Fruit fly (Drosophila melanogaster) whole organism, prepupa: Measurements from ENCODE around the gene CG1231.

ENCODE experiments used
- Blimp-1 ChIP-seq: fragments of 200-800 bp; sonication (Bioruptor generic); optimal IDR thresholded peaks from 3 replicates; lab custom pipeline; 2017; ENCODE audit warnings: missing biosample characterization, missing genetic modification characterization, mild to moderate bottlenecking, moderate library complexity, missing genetic modification reagents
- CG10631 ChIP-seq: fragments of 200-800 bp; sonication (Bioruptor generic); optimal IDR thresholded peaks from 2 replicates; lab custom pipeline; 2016; ENCODE audit warnings: missing biosample characterization, missing genetic modification characterization
- CG10669 ChIP-seq: fragments of 200-800 bp; sonication (Bioruptor generic); optimal IDR thresholded peaks from 3 replicates; lab custom pipeline; 2018; ENCODE audit warnings: missing biosample characterization, mild to moderate bottlenecking, missing genetic modification characterization, moderate library complexity
- CG11762 ChIP-seq: fragments of 200-800 bp; sonication (Bioruptor generic); optimal IDR thresholded peaks from 3 replicates; lab custom pipeline; 2016; ENCODE audit warnings: missing biosample characterization, missing genetic modification characterization; ENCODE audit not compliant: insufficient read depth
- CG11902 ChIP-seq: fragments of 200-800 bp; sonication (Bioruptor generic); optimal IDR thresholded peaks from 3 replicates; lab custom pipeline; 2016; ENCODE audit warnings: missing biosample characterization, missing genetic modification characterization
- CG1621 ChIP-seq: fragments of 200-800 bp; sonication (Bioruptor generic); optimal IDR thresholded peaks from 3 replicates; lab custom pipeline; 2018; ENCODE audit warnings: missing biosample characterization, mild to moderate bottlenecking, missing genetic modification characterization
- CG16779 ChIP-seq: fragments of 200-800 bp; sonication (Bioruptor generic); optimal IDR thresholded peaks from 3 replicates; lab custom pipeline; 2017; ENCODE audit warnings: missing biosample characterization, mild to moderate bottlenecking, missing genetic modification characterization
- CG3032 ChIP-seq: fragments of 200-800 bp; optimal IDR thresholded peaks from 2 replicates; lab custom pipeline; 2019; ENCODE audit warnings: missing biosample characterization, mild to moderate bottlenecking, missing genetic modification characterization, moderate library complexity
- CG31627 ChIP-seq: fragments of 200-800 bp; sonication (Bioruptor generic); optimal IDR thresholded peaks from 3 replicates; lab custom pipeline; 2016; ENCODE audit warnings: missing biosample characterization, missing genetic modification characterization
- CG32006 ChIP-seq: fragments of 200-800 bp; sonication (Bioruptor generic); optimal IDR thresholded peaks from 3 replicates; lab custom pipeline; 2017; ENCODE audit warnings: missing biosample characterization, mild to moderate bottlenecking, missing genetic modification characterization
- CG34406 ChIP-seq: fragments of 200-800 bp; sonication (Bioruptor generic); optimal IDR thresholded peaks from 3 replicates; lab custom pipeline; 2016; ENCODE audit warnings: missing biosample characterization, missing genetic modification characterization
- CG3919 ChIP-seq: fragments of 200-800 bp; sonication (Bioruptor generic); optimal IDR thresholded peaks from 3 replicates; lab custom pipeline; 2016; ENCODE audit warnings: missing biosample characterization, missing genetic modification characterization
- CG4318 ChIP-seq: fragments of 200-800 bp; sonication (Bioruptor generic); optimal IDR thresholded peaks from 3 replicates; lab custom pipeline; 2017; ENCODE audit warnings: missing biosample characterization, mild to moderate bottlenecking, missing genetic modification characterization
- CG6276 ChIP-seq: fragments of 200-800 bp; sonication (Bioruptor generic); optimal IDR thresholded peaks from 2 replicates; lab custom pipeline; 2017; ENCODE audit warnings: missing biosample characterization, mild to moderate bottlenecking, missing genetic modification characterization
- CG6792 ChIP-seq: fragments of 200-800 bp; sonication (Bioruptor generic); optimal IDR thresholded peaks from 3 replicates; lab custom pipeline; 2016; ENCODE audit warnings: missing biosample characterization, missing genetic modification characterization
- CG6808 ChIP-seq: fragments of 200-800 bp; sonication (Bioruptor generic); optimal IDR thresholded peaks from 3 replicates; lab custom pipeline; 2017; ENCODE audit warnings: missing biosample characterization, missing genetic modification characterization, mild to moderate bottlenecking, moderate library complexity, missing genetic modification reagents
- CG6854 ChIP-seq: fragments of 200-800 bp; sonication (Bioruptor generic); optimal IDR thresholded peaks from 2 replicates; lab custom pipeline; 2017; ENCODE audit warnings: missing biosample characterization, mild to moderate bottlenecking, missing genetic modification characterization
- CG7368 ChIP-seq: fragments of 200-800 bp; sonication (Bioruptor generic); optimal IDR thresholded peaks from 3 replicates; lab custom pipeline; 2016; ENCODE audit warnings: missing biosample characterization, missing genetic modification characterization
- CG8119 ChIP-seq: fragments of 200-800 bp; sonication (Bioruptor generic); IDR thresholded peaks from 3 replicates; pipeline ENCODE4 v1.3.6; 2022; ENCODE audit warnings: missing biosample characterization, missing genetic modification characterization
- CG8319 ChIP-seq: fragments of 200-800 bp; sonication (Bioruptor generic); optimal IDR thresholded peaks from 3 replicates; lab custom pipeline; 2016; ENCODE audit warnings: missing biosample characterization, missing genetic modification characterization
- CG8632 ChIP-seq: fragments of 200-800 bp; sonication (Bioruptor generic); optimal IDR thresholded peaks from 3 replicates; lab custom pipeline; 2016; ENCODE audit warnings: missing biosample characterization, missing genetic modification characterization
- CG9139 ChIP-seq: fragments of 200-800 bp; sonication (Bioruptor generic); optimal IDR thresholded peaks from 3 replicates; lab custom pipeline; 2017; ENCODE audit warnings: missing biosample characterization, mild to moderate bottlenecking, missing genetic modification characterization
- Eip75B ChIP-seq: fragments of 200-800 bp; sonication (Bioruptor generic); optimal IDR thresholded peaks from 3 replicates; lab custom pipeline; 2016; ENCODE audit warnings: missing biosample characterization, missing genetic modification characterization
- Eip78C ChIP-seq: fragments of 200-800 bp; sonication (Bioruptor generic); peaks from one replicate; lab custom pipeline; 2016; ENCODE audit warnings: missing biosample characterization, missing genetic modification characterization
- Ets21C ChIP-seq: fragments of 200-800 bp; sonication (Bioruptor generic); optimal IDR thresholded peaks from 3 replicates; lab custom pipeline; 2016; ENCODE audit warnings: missing biosample characterization, missing genetic modification characterization
- Ets96B ChIP-seq: fragments of 200-800 bp; optimal IDR thresholded peaks from 2 replicates; lab custom pipeline; 2019; ENCODE audit warnings: missing biosample characterization, mild to moderate bottlenecking, missing genetic modification characterization, moderate library complexity
- Hr38 ChIP-seq: sonication (Bioruptor generic); optimal IDR thresholded peaks from 2 replicates; lab custom pipeline; 2016; ENCODE audit warnings: missing biosample characterization, missing genetic modification characterization
- Hr39 ChIP-seq: fragments of 200-800 bp; sonication (Bioruptor generic); optimal IDR thresholded peaks from 2 replicates; lab custom pipeline; 2016; ENCODE audit warnings: missing biosample characterization, missing genetic modification characterization
- Lpt ChIP-seq: fragments of 200-800 bp; sonication (Bioruptor generic); optimal IDR thresholded peaks from 3 replicates; lab custom pipeline; 2016; ENCODE audit warnings: missing biosample characterization, missing genetic modification characterization
- Met ChIP-seq: fragments of 200-800 bp; sonication (Bioruptor generic); optimal IDR thresholded peaks from 3 replicates; lab custom pipeline; 2016; ENCODE audit warnings: missing biosample characterization, missing genetic modification characterization
- OdsH ChIP-seq: fragments of 200-800 bp; sonication (Bioruptor generic); optimal IDR thresholded peaks from 3 replicates; lab custom pipeline; 2016; ENCODE audit warnings: missing biosample characterization, missing genetic modification characterization
- Smox ChIP-seq: fragments of 200-800 bp; sonication (Bioruptor generic); optimal IDR thresholded peaks from 3 replicates; lab custom pipeline; 2016; ENCODE audit warnings: missing biosample characterization, missing genetic modification characterization
- Sox102F ChIP-seq: fragments of 200-800 bp; sonication (Bioruptor generic); optimal IDR thresholded peaks from 2 replicates; lab custom pipeline; 2016; ENCODE audit warnings: missing biosample characterization, mild to moderate bottlenecking, missing genetic modification characterization
- Sox14 ChIP-seq: fragments of 200-800 bp; sonication (Bioruptor generic); optimal IDR thresholded peaks from 3 replicates; lab custom pipeline; 2016; ENCODE audit warnings: missing biosample characterization, missing genetic modification characterization
- Sox15 ChIP-seq: fragments of 200-800 bp; sonication (Bioruptor generic); optimal IDR thresholded peaks from 3 replicates; lab custom pipeline; 2016; ENCODE audit warnings: missing biosample characterization, missing genetic modification characterization
- achi ChIP-seq: fragments of 200-800 bp; sonication (Bioruptor generic); optimal IDR thresholded peaks from 3 replicates; lab custom pipeline; 2016; ENCODE audit warnings: missing biosample characterization, missing genetic modification characterization
- dac ChIP-seq: fragments of 200-800 bp; sonication (Bioruptor generic); optimal IDR thresholded peaks from 2 replicates; lab custom pipeline; 2017; ENCODE audit warnings: missing biosample characterization, mild to moderate bottlenecking, missing genetic modification characterization
- dsx ChIP-seq: fragments of 200-800 bp; optimal IDR thresholded peaks from 3 replicates; lab custom pipeline; 2019; ENCODE audit warnings: missing biosample characterization, mild to moderate bottlenecking, missing genetic modification characterization, moderate library complexity; ENCODE audit not compliant: poor library complexity, severe bottlenecking
- eg ChIP-seq: fragments of 200-800 bp; sonication (Bioruptor generic); IDR thresholded peaks from 3 replicates; pipeline ENCODE4 v1.3.6; 2022; ENCODE audit warnings: missing biosample characterization, missing genetic modification characterization
- esn ChIP-seq: fragments of 200-800 bp; sonication (Bioruptor generic); optimal IDR thresholded peaks from 2 replicates; lab custom pipeline; 2016; ENCODE audit warnings: missing biosample characterization, mild to moderate bottlenecking, missing genetic modification characterization, moderate library complexity
- fd85E ChIP-seq: fragments of 200-800 bp; sonication (Bioruptor generic); optimal IDR thresholded peaks from 3 replicates; lab custom pipeline; 2016; ENCODE audit warnings: missing biosample characterization, missing genetic modification characterization
- fkh ChIP-seq: fragments of 200-800 bp; sonication (Bioruptor generic); optimal IDR thresholded peaks from 3 replicates; lab custom pipeline; 2017; ENCODE audit warnings: missing biosample characterization, mild to moderate bottlenecking, missing genetic modification characterization, moderate library complexity
- pdm3 ChIP-seq: fragments of 200-800 bp; sonication (Bioruptor generic); optimal IDR thresholded peaks from 3 replicates; lab custom pipeline; 2016; ENCODE audit warnings: missing biosample characterization, missing genetic modification characterization
- salr ChIP-seq, 2 experiments: fragments of 200-800 bp; sonication (Bioruptor generic); optimal IDR thresholded peaks; 3 replicates each; lab custom pipeline; 2016 to 2018; ENCODE audit warnings: missing biosample characterization in 2 of 2, missing genetic modification characterization in 2 of 2, mild to moderate bottlenecking in 1 of 2
- spab ChIP-seq: fragments of 200-800 bp; sonication (Bioruptor generic); optimal IDR thresholded peaks from 2 replicates; lab custom pipeline; 2017; ENCODE audit warnings: missing biosample characterization, mild to moderate bottlenecking, missing genetic modification characterization, missing genetic modification reagents
- ss ChIP-seq, 2 experiments: fragments of 200-800 bp; sonication (Bioruptor generic); optimal IDR thresholded peaks; 2 replicates in 1 of 2; 3 replicates in 1 of 2; lab custom pipeline; 2017 to 2018; ENCODE audit warnings: mild to moderate bottlenecking in 2 of 2, missing biosample characterization in 2 of 2, missing genetic modification characterization in 2 of 2, moderate library complexity in 1 of 2
- svp ChIP-seq: fragments of 200-800 bp; sonication (Bioruptor generic); peaks from one replicate; lab custom pipeline; 2016; ENCODE audit warnings: missing biosample characterization, missing genetic modification characterization
- vri ChIP-seq: fragments of 200-800 bp; sonication (Bioruptor generic); optimal IDR thresholded peaks from 3 replicates; lab custom pipeline; 2016; ENCODE audit warnings: missing biosample characterization, mild to moderate bottlenecking, missing genetic modification characterization

CG1231 gene

DNA sequence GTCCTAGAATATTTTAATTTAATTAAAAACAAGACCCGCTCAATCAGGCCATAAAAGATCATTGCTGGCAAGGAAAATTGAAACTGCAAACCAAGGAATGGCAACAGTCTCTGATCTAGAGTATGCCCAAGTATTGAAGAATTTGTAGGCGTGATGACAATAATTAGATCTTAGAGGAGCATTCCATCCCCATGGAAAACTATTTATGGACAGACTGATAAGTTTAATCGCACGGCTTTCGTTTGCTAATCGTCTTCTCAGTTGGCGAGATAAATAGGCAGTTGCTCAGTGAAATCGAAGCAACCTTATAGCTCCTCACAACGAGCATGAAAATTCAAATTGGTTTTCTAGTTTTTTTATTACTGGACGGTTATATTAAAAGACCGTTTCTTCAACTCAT lies 39.4 kb upstream of the CG1231 start, which contains the start of gene ddbt:
Gene ddbt (plus strand): TSS at position 301 of the 400 bp plus-strand sequence.
- TF ChIP-seq CG32006: no peak
- TF ChIP-seq achi: no peak

DNA sequence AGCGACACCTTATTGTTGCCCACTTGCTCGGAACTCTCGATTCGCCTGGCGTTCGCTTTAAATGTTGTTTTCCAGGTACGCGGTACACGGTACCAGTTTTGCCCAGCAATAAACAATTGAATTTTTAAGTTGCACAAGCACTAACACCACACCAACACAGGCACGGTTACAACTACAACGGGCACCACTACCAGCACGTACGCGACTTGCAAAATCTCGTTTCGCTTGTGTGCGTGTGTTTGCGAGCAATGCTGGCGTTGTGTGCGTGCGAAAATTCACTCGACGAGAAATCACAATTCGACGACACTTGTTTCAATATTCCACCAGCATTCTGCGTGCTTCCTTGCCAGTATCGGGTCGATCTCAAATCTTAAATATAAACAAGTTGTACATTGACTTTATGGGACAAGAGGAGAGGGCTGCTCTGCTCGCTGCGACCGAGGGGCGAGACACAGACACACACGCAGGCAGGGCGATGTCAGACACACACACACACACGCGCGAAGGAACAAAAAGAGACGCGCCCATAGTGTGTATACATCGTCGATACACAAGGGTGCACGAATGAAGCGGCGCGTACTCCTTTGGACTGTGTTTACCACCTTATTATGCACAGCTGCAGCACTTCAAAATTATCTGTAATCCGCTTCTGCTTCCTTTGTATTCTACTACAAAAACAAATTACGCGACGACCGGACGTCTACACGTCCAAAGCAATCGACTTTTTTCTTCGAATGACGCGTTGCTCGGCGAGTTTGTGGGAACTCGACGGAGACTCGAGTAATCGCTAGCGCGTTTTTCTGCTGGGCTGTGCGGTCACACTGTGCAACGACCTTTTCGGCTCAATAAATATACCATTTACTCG lies 36.8 kb upstream of the CG1231 start, which contains the start of gene fwd:
Gene fwd (minus strand): TSS at position 740 of the 865 bp plus-strand sequence.
- no peak for TF ChIP-seq Met (GFP tag; lab: Kevin White, UChicago)
- no peak for TF ChIP-seq CG6792
- TF ChIP-seq CG8632 (GFP tag; lab: Kevin White, UChicago): no peak
- TF ChIP-seq CG3919 (GFP tag; lab: Kevin White, UChicago): no peak
- no peak for TF ChIP-seq Sox102F (GFP tag; lab: Kevin White, UChicago)
- TF ChIP-seq fkh (GFP tag; lab: Kevin White, UChicago): peak; percentile 80
- no peak for TF ChIP-seq CG7368 (GFP tag; lab: Kevin White, UChicago)
- TF ChIP-seq spab (GFP tag; lab: Kevin White, UChicago): no peak
- peak; percentile 66 to 73 for TF ChIP-seq ss (GFP tag; optimal IDR thresholded peaks at IDR 0.05; lab: Kevin White, UChicago)
- no peak for TF ChIP-seq fd85E (GFP tag; lab: Kevin White, UChicago)
- no peak for TF ChIP-seq achi
- peak; percentile 19 for TF ChIP-seq Lpt (GFP tag; lab: Kevin White, UChicago)
- TF ChIP-seq CG6276: no peak
- peak; percentile 14 for TF ChIP-seq dsx
- no peak for TF ChIP-seq CG4318 (GFP tag; lab: Kevin White, UChicago)
- TF ChIP-seq eg (GFP tag; lab: Robert Waterston, UW): no peak
- peak; percentile 62 for TF ChIP-seq CG6854
- no peak for TF ChIP-seq CG11762
- no peak for TF ChIP-seq CG16779 (tag; lab: Kevin White, UChicago)
- TF ChIP-seq CG8119 (GFP tag; lab: Robert Waterston, UW): no peak
- no peak for TF ChIP-seq Ets21C (GFP tag; lab: Kevin White, UChicago)
- TF ChIP-seq Hr39 (GFP tag; lab: Kevin White, UChicago): no peak
- peak; percentile 46 for TF ChIP-seq Eip78C (GFP tag; lab: Kevin White, UChicago)
- no peak for TF ChIP-seq CG11902 (GFP tag; lab: Kevin White, UChicago)
- TF ChIP-seq CG1621 (tag; lab: Kevin White, UChicago): peak; percentile 20
- no peak for TF ChIP-seq Hr38 (GFP tag; lab: Kevin White, UChicago)
- no peak for TF ChIP-seq dac (GFP tag; lab: Kevin White, UChicago)
- TF ChIP-seq salr (GFP tag; optimal IDR thresholded peaks at IDR 0.05; lab: Kevin White, UChicago): no peak
- TF ChIP-seq CG9139 (GFP tag; lab: Kevin White, UChicago): peak; percentile 36
- TF ChIP-seq CG3032 (tag; lab: Kevin White, UChicago): no peak
- no peak for TF ChIP-seq CG10669 (GFP tag; lab: Kevin White, UChicago)
- no peak for TF ChIP-seq OdsH (GFP tag; lab: Kevin White, UChicago)
- no peak for TF ChIP-seq pdm3 (GFP tag; lab: Kevin White, UChicago)
- no peak for TF ChIP-seq CG34406
- TF ChIP-seq Eip75B (GFP tag; lab: Kevin White, UChicago): no peak
- no peak for TF ChIP-seq CG10631
- TF ChIP-seq Smox: no peak
- no peak for TF ChIP-seq Blimp-1 (GFP tag; lab: Kevin White, UChicago)
- TF ChIP-seq esn (GFP tag; lab: Kevin White, UChicago): no peak
- TF ChIP-seq CG31627: no peak
- no peak for TF ChIP-seq Sox15 (GFP tag; lab: Kevin White, UChicago)
- TF ChIP-seq vri (GFP tag; lab: Kevin White, UChicago): no peak
- no peak for TF ChIP-seq CG8319 (GFP tag; lab: Kevin White, UChicago)
- no peak for TF ChIP-seq Ets96B (tag; lab: Kevin White, UChicago)
- TF ChIP-seq svp: peak; percentile 83
- TF ChIP-seq CG6808 (GFP tag; lab: Kevin White, UChicago): peak; percentile 44
- TF ChIP-seq Sox14: peak; percentile 61
